Worm (Caenorhabditis elegans): ENCODE results near the gene cbs-1.

cbs-1 gene

DNA sequence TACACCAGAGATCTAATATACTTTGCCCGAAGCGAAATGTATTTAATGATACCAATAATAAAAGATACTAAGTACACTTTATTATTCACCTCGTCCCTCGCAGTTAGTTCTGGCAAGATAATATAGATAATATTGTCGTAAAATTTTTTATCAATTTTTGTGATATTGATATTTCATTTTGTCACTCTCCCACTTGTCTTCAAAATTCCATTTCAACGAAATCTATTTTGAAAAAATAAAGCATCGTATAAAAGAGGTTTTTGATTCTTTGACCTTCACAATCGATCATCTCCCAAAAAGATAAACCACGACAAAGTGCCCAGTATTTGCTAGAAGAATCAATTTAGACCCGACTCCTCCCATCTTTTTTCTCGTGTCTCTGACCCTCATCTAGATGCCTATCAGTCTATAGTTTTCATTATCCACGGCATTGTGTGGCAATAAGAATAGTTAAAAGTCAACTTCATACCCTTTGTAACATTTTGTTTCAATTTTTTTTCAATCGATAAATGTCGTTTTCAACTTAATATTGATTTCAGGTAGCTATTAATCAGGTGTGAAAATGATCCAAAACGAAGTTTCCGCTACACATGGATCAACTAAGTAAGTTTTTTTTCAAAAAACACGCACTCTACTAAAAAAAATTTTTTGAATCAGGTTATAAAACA lies at the start of gene cbs-1:
Gene cbs-1, plus strand, starts transcription at position 534 of the 668 bp plus-strand sequence.
- TF ChIP-seq ztf-28 (GFP tag; IDR thresholded peaks at IDR 0.05) (no peak), nhr-80 (tag; optimal IDR thresholded peaks at IDR 0.05) (peak; percentile 9)

DNA sequence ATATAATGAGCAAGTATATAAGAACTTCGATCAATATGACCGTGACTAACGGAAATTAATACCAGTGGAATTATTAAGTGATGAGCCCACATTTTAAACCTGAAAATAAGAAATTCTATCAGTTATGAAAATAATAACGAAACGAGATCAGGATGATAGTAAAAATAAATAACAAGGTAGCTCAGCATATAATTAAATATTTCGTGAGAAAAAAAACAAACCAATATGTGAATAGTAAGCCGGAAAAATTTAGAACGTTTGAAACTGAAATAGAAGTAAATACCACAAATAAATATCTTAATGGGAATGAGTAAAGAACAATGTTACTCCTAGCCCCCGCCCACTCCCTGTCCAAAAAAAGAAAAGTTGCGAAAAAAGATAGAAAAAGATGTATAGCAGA lies 45.4 kb upstream of the cbs-1 start, which contains the start of gene F19C6.3:
Gene F19C6.3, minus strand, starts transcription at position 101 of the 400 bp plus-strand sequence.
- TF ChIP-seq zim-3 (tag; optimal IDR thresholded peaks at IDR 0.05) (no peak), F10E7.11 (tag; optimal IDR thresholded peaks at IDR 0.05) (no peak), gei-17 (GFP tag; optimal IDR thresholded peaks at IDR 0.05) (no peak), efl-1 (GFP tag; optimal IDR thresholded peaks at IDR 0.05) (no peak), bed-1 (GFP tag; IDR thresholded peaks at IDR 0.05) (no peak), madf-10 (tag; optimal IDR thresholded peaks at IDR 0.05) (no peak), akir-1 (GFP tag; optimal IDR thresholded peaks at IDR 0.05) (no peak), Y79H2A.3 (GFP tag; conservative IDR thresholded peaks at IDR 0.05) (no peak), F37B4.10 (GFP tag; IDR thresholded peaks at IDR 0.05) (no peak), T26A5.8 (tag; optimal IDR thresholded peaks at IDR 0.05) (no peak), snpc-1.3 (tag; optimal IDR thresholded peaks at IDR 0.05; ENCODE audit: insufficient read depth) (no peak), K12H6.12 (tag; optimal IDR thresholded peaks at IDR 0.05) (no peak), dpl-1 (GFP tag; optimal IDR thresholded peaks at IDR 0.05) (no peak), madf-3 (GFP tag; IDR thresholded peaks at IDR 0.05) (no peak)

DNA sequence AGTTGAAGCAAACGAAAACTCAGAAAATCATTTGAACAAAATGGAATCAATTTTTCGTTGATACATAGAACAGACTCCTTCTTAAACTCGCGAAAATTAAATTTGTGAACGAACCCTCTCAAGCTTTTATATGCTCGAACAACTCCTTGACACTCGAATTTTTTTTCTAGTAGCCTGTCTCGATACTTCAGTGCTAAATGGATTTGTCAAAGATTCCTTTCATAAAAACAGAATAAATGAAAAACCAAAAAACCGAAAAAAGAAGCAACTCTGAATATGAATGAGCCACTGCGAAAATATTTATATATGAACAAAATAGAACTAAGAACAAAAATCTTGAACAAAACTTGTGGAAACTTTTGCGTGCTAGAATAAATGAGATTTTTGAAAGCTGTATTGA lies 44.1 kb upstream of the cbs-1 start:
- TF ChIP-seq F55B11.4 (tag; optimal IDR thresholded peaks at IDR 0.05; ENCODE audit: borderline replicate concordance, insufficient read depth), result no peak
- TF ChIP-seq aptf-2 (GFP tag; conservative IDR thresholded peaks at IDR 0.05), result no peak
- TF ChIP-seq lin-26 (GFP tag; IDR thresholded peaks at IDR 0.05), result no peak
- TF ChIP-seq nhr-120 (GFP tag; IDR thresholded peaks at IDR 0.05), result no peak
- no peak for TF ChIP-seq madf-6 (GFP tag; IDR thresholded peaks at IDR 0.05)
- TF ChIP-seq snpc-1.3 (tag; optimal IDR thresholded peaks at IDR 0.05; ENCODE audit: insufficient read depth), result no peak
- TF ChIP-seq ccch-3 (GFP tag; optimal IDR thresholded peaks at IDR 0.05), result no peak
- TF ChIP-seq F57C9.4 (tag; optimal IDR thresholded peaks at IDR 0.05), result no peak
- no peak for TF ChIP-seq rpc-1 (optimal IDR thresholded peaks at IDR 0.05)
- TF ChIP-seq rpc-1 (tag; optimal IDR thresholded peaks at IDR 0.05), result no peak
- no peak for TF ChIP-seq snpc-4 (GFP tag; optimal IDR thresholded peaks at IDR 0.05)
- TF ChIP-seq snpc-4 (tag; optimal IDR thresholded peaks at IDR 0.05), result no peak
- TF ChIP-seq F10E7.11 (tag; optimal IDR thresholded peaks at IDR 0.05), result no peak
- no peak for TF ChIP-seq Y95B8A.8 (GFP tag; IDR thresholded peaks at IDR 0.05)
- TF ChIP-seq hsf-1 (GFP tag; IDR thresholded peaks at IDR 0.05), result no peak
- no peak for TF ChIP-seq ceh-40 (GFP tag; IDR thresholded peaks at IDR 0.05)

DNA sequence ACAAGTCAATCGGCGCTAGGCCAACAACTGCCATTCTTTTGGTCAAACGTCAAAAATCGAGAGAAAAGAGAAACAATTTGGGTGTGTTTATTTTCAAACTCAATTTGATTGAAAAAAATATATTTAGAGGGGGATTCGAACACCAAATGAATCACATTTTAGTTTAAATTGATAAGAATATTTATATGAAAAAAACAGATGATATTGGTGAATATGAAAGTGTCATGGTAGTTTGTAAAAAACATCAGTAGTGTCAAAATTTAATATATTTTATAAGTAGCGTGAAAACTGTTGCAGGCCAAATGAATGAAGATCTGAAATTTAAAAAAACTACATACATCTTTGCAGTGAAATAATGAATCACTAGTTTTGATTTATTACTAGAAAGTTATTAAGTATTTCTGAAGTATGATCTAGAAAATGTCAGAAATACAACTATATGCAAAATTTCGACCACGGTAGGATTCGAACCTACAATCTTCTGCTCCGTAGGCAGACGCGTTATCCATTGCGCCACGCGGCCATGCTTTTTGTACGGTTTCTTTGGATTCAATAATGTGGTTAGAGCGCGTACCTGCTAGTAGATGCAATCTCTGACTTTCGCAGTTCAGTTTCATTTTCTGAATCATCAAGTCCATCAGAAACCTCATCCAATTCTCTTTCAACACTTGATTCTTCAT lies 36.0 kb upstream of the cbs-1 start, which contains the start of gene F19C6.4:
Gene F19C6.4, minus strand, starts transcription at position 51 of the 680 bp plus-strand sequence.
- TF ChIP-seq hlh-12 (tag; optimal IDR thresholded peaks at IDR 0.05) (peak; percentile 10), nhr-179 (tag; optimal IDR thresholded peaks at IDR 0.05) (peak; percentile 47), unc-130 (GFP tag; optimal IDR thresholded peaks at IDR 0.05) (peak; percentile 43), chd-7 (tag; optimal IDR thresholded peaks at IDR 0.05) (peak; percentile 10), rpc-1 (optimal IDR thresholded peaks at IDR 0.05) (peak; percentile 84), rpc-1 (tag; optimal IDR thresholded peaks at IDR 0.05) (peak; percentile 91), lin-26 (GFP tag; IDR thresholded peaks at IDR 0.05) (peak; percentile 78), F52B5.7 (tag; optimal IDR thresholded peaks at IDR 0.05) (no peak), D2030.7 (GFP tag; IDR thresholded peaks at IDR 0.05) (peak; percentile 76), ztf-18 (tag; optimal IDR thresholded peaks at IDR 0.05) (peak; percentile 31), ZK185.1 (tag; optimal IDR thresholded peaks at IDR 0.05; ENCODE audit: poor library complexity, severe bottlenecking) (peak; percentile 45), let-607 (tag; optimal IDR thresholded peaks at IDR 0.05) (no peak), him-1 (tag; optimal IDR thresholded peaks at IDR 0.05) (peak; percentile 91), madf-6 (GFP tag; IDR thresholded peaks at IDR 0.05) (no peak), B0261.1 (tag; optimal IDR thresholded peaks at IDR 0.05) (peak; percentile 82), sptf-2 (GFP tag; optimal IDR thresholded peaks at IDR 0.05) (no peak), egrh-3 (GFP tag; IDR thresholded peaks at IDR 0.05) (no peak), F39B2.1 (GFP tag; IDR thresholded peaks at IDR 0.05) (0 out of 2 replicates have a peak, but pooled peaks have one; percentile 48)

All from whole organism, young adult.